Fruit fly (Drosophila melanogaster): ENCODE data around the gene Idi.

dm6 chr3R:21319120-21319519 is 49.2 kb downstream of the Idi start:
- TF ChIP-seq CG12605 (GFP tag; IDR thresholded peaks at IDR 0.05) = no peak
- TF ChIP-seq D1 (tag; optimal IDR thresholded peaks at IDR 0.05) = no peak
- no peak for TF ChIP-seq CG9948 (tag; optimal IDR thresholded peaks at IDR 0.05)
- TF ChIP-seq rn (GFP tag; IDR thresholded peaks at IDR 0.05) = no peak
- TF ChIP-seq Ets98B (GFP tag; IDR thresholded peaks at IDR 0.05) = no peak
- no peak for TF ChIP-seq gl (tag; optimal IDR thresholded peaks at IDR 0.05)
- no peak for TF ChIP-seq Pif1B (GFP tag; optimal IDR thresholded peaks at IDR 0.05)
- TF ChIP-seq CG8301 (tag; optimal IDR thresholded peaks at IDR 0.05) = no peak
- no peak for TF ChIP-seq CG10348 (GFP tag; IDR thresholded peaks at IDR 0.05)
- no peak for TF ChIP-seq CG17806 (tag; optimal IDR thresholded peaks at IDR 0.05)
- TF ChIP-seq CG15710 (tag; optimal IDR thresholded peaks at IDR 0.05) = no peak
- TF ChIP-seq Snoo (tag; optimal IDR thresholded peaks at IDR 0.05) = no peak
- no peak for TF ChIP-seq CG8159 (tag; optimal IDR thresholded peaks at IDR 0.05)
- TF ChIP-seq CG32121 (GFP tag; IDR thresholded peaks at IDR 0.05) = no peak
